Worm (Caenorhabditis elegans) whole organism, L2 larva: ENCODE results near the gene zig-3.

Experiments used
- C34F6.9 ChIP-seq: fragments of 150-350 bp; optimal IDR thresholded peaks from 2 replicates; lab custom pipeline; 2014; ENCODE audit warnings: missing biosample characterization, missing genetic modification characterization
- F13H6.1 ChIP-seq: sonication (generic microtip); optimal IDR thresholded peaks from 2 replicates; lab custom pipeline; 2016; ENCODE audit warnings: missing genetic modification characterization, missing compliant biosample characterization
- R02D3.7 ChIP-seq: fragments of 150-350 bp; optimal IDR thresholded peaks from 2 replicates; lab custom pipeline; 2014; ENCODE audit warnings: missing biosample characterization, missing genetic modification characterization
- Y55F3AM.14 ChIP-seq: fragments of 200-800 bp; sonication (Bioruptor generic); optimal IDR thresholded peaks from 2 replicates; lab custom pipeline; 2018; ENCODE audit warnings: mild to moderate bottlenecking, missing genetic modification characterization, missing compliant biosample characterization
- ZK546.5 ChIP-seq: sonication (generic microtip); optimal IDR thresholded peaks from 2 replicates; lab custom pipeline; 2017; ENCODE audit warnings: missing biosample characterization, missing genetic modification characterization
- alr-1 ChIP-seq: fragments of 150-350 bp; optimal IDR thresholded peaks from 2 replicates; lab custom pipeline; 2014; ENCODE audit warnings: missing biosample characterization, missing genetic modification characterization
- aly-2 ChIP-seq: fragments of 150-350 bp; optimal IDR thresholded peaks from 2 replicates; lab custom pipeline; 2014; ENCODE audit warnings: missing biosample characterization, missing genetic modification characterization
- ama-1 ChIP-seq: fragments of 150-350 bp; optimal IDR thresholded peaks from 2 replicates; lab custom pipeline; 2018; ENCODE audit warnings: inconsistent platforms
- blmp-1 ChIP-seq: sonication (generic microtip); optimal IDR thresholded peaks from 2 replicates; lab custom pipeline; 2017; ENCODE audit warnings: missing genetic modification characterization, mild to moderate bottlenecking, missing compliant biosample characterization, antibody characterized with exemption, moderate library complexity; ENCODE audit not compliant: insufficient read depth
- ceh-16 ChIP-seq: fragments of 150-350 bp; optimal IDR thresholded peaks from 2 replicates; lab custom pipeline; 2014; ENCODE audit warnings: missing biosample characterization, missing genetic modification characterization
- ceh-82 ChIP-seq: fragments of 150-350 bp; optimal IDR thresholded peaks from 2 replicates; lab custom pipeline; 2014; ENCODE audit warnings: missing biosample characterization, missing genetic modification characterization
- crh-2 ChIP-seq: sonication (generic microtip); optimal IDR thresholded peaks from 2 replicates; lab custom pipeline; 2017; ENCODE audit warnings: missing biosample characterization, missing genetic modification characterization
- dmd-4 ChIP-seq: sonication (generic microtip); optimal IDR thresholded peaks from 2 replicates; lab custom pipeline; 2017; ENCODE audit warnings: missing biosample characterization, missing genetic modification characterization
- egl-27 ChIP-seq: sonication (generic microtip); optimal IDR thresholded peaks from 3 replicates; lab custom pipeline; 2017; ENCODE audit warnings: missing biosample characterization, missing genetic modification reagents, missing genetic modification characterization
- elt-1 ChIP-seq: fragments of 150-350 bp; optimal IDR thresholded peaks from 2 replicates; lab custom pipeline; 2014; ENCODE audit warnings: missing biosample characterization, missing genetic modification characterization
- elt-3 ChIP-seq: sonication (generic microtip); optimal IDR thresholded peaks from 2 replicates; lab custom pipeline; 2017; ENCODE audit warnings: missing biosample characterization, missing genetic modification characterization
- fos-1 ChIP-seq: fragments of 150-350 bp; optimal IDR thresholded peaks from 2 replicates; lab custom pipeline; 2014; ENCODE audit warnings: missing biosample characterization, missing genetic modification characterization
- gmeb-1 ChIP-seq: fragments of 150-350 bp; optimal IDR thresholded peaks from 2 replicates; lab custom pipeline; 2014; ENCODE audit warnings: missing biosample characterization, missing genetic modification characterization
- lin-11 ChIP-seq: fragments of 150-350 bp; sonication (generic microtip); optimal IDR thresholded peaks from 2 replicates; lab custom pipeline; 2014; ENCODE audit warnings: missing biosample characterization, missing genetic modification characterization, inconsistent platforms, mixed read lengths
- lin-13 ChIP-seq: fragments of 150-350 bp; optimal IDR thresholded peaks from 2 replicates; lab custom pipeline; 2014; ENCODE audit warnings: missing biosample characterization, missing genetic modification reagents, missing genetic modification characterization
- lin-39 ChIP-seq: fragments of 150-350 bp; optimal IDR thresholded peaks from 2 replicates; lab custom pipeline; 2014; ENCODE audit warnings: missing biosample characterization, missing genetic modification reagents, missing genetic modification characterization
- lsy-2 ChIP-seq, 2 experiments: fragments of 150-350 bp in 1 of 2; sonication (generic microtip) in 1 of 2; optimal IDR thresholded peaks; 2 replicates each; lab custom pipeline; 2014 to 2017; ENCODE audit warnings: missing biosample characterization in 2 of 2, missing genetic modification characterization in 2 of 2
- mab-5 ChIP-seq: fragments of 150-350 bp; optimal IDR thresholded peaks from 2 replicates; lab custom pipeline; 2014; ENCODE audit warnings: missing biosample characterization, missing genetic modification characterization
- mbf-1 ChIP-seq: sonication (generic microtip); optimal IDR thresholded peaks from 2 replicates; lab custom pipeline; 2017; ENCODE audit warnings: missing biosample characterization, missing genetic modification characterization
- mdl-1 ChIP-seq, 2 experiments: fragments of 150-350 bp in 1 of 2; sonication (generic microtip) in 1 of 2; optimal IDR thresholded peaks; 2 replicates each; lab custom pipeline; 2017; ENCODE audit warnings: missing biosample characterization in 2 of 2, missing genetic modification characterization in 2 of 2
- nhr-10 ChIP-seq: sonication (generic microtip); optimal IDR thresholded peaks from 2 replicates; lab custom pipeline; 2017; ENCODE audit warnings: missing biosample characterization, missing genetic modification characterization
- nhr-11 ChIP-seq: fragments of 150-350 bp; optimal IDR thresholded peaks from 2 replicates; lab custom pipeline; 2014; ENCODE audit warnings: missing biosample characterization, missing genetic modification characterization
- nhr-12 ChIP-seq: fragments of 150-350 bp; optimal IDR thresholded peaks from 2 replicates; lab custom pipeline; 2014; ENCODE audit warnings: missing biosample characterization, missing genetic modification characterization
- nhr-129 ChIP-seq: fragments of 150-350 bp; optimal IDR thresholded peaks from 2 replicates; lab custom pipeline; 2014; ENCODE audit warnings: missing biosample characterization, missing genetic modification characterization
- nhr-21 ChIP-seq: fragments of 150-350 bp; optimal IDR thresholded peaks from 2 replicates; lab custom pipeline; 2014; ENCODE audit warnings: missing biosample characterization, missing genetic modification characterization
- nhr-237 ChIP-seq: fragments of 150-350 bp; optimal IDR thresholded peaks from 2 replicates; lab custom pipeline; 2014; ENCODE audit warnings: missing biosample characterization, missing genetic modification characterization
- nhr-25 ChIP-seq: fragments of 150-350 bp; sonication (generic microtip); optimal IDR thresholded peaks from 3 replicates; lab custom pipeline; 2014; ENCODE audit warnings: missing biosample characterization, missing genetic modification characterization
- nhr-6 ChIP-seq: fragments of 150-350 bp; optimal IDR thresholded peaks from 2 replicates; lab custom pipeline; 2014; ENCODE audit warnings: missing biosample characterization, missing genetic modification characterization
- nhr-77 ChIP-seq: fragments of 150-350 bp; optimal IDR thresholded peaks from 2 replicates; lab custom pipeline; 2014; ENCODE audit warnings: missing biosample characterization, missing genetic modification characterization
- peb-1 ChIP-seq: fragments of 150-350 bp; optimal IDR thresholded peaks from 2 replicates; lab custom pipeline; 2014; ENCODE audit warnings: missing biosample characterization, missing genetic modification characterization
- sem-4 ChIP-seq: fragments of 150-350 bp; optimal IDR thresholded peaks from 2 replicates; lab custom pipeline; 2014; ENCODE audit warnings: missing biosample characterization, missing genetic modification reagents, missing genetic modification characterization
- skn-1 ChIP-seq: sonication (generic microtip); optimal IDR thresholded peaks from 2 replicates; lab custom pipeline; 2017; ENCODE audit warnings: missing biosample characterization, missing genetic modification characterization
- sma-3 ChIP-seq: sonication (generic microtip); optimal IDR thresholded peaks from 2 replicates; lab custom pipeline; 2016; ENCODE audit warnings: missing genetic modification reagents, missing genetic modification characterization, missing compliant biosample characterization
- sma-9 ChIP-seq, 2 experiments: fragments of 150-350 bp in 1 of 2; sonication (generic microtip) in 1 of 2; optimal IDR thresholded peaks; 2 replicates each; lab custom pipeline; 2014 to 2016; ENCODE audit warnings: missing genetic modification characterization in 2 of 2, mild to moderate bottlenecking in 1 of 2, missing biosample characterization in 1 of 2, missing compliant biosample characterization in 1 of 2, missing genetic modification reagents in 1 of 2, moderate library complexity in 1 of 2
- snpc-4 ChIP-seq: fragments of 150-350 bp; optimal IDR thresholded peaks from 2 replicates; lab custom pipeline; 2014; ENCODE audit warnings: missing biosample characterization, missing genetic modification characterization
- unc-39 ChIP-seq: fragments of 150-350 bp; optimal IDR thresholded peaks from 2 replicates; lab custom pipeline; 2014; ENCODE audit warnings: missing biosample characterization, missing genetic modification characterization
- unc-55 ChIP-seq: fragments of 150-350 bp; sonication (generic microtip); optimal IDR thresholded peaks from 3 replicates; lab custom pipeline; 2014; ENCODE audit warnings: missing biosample characterization, missing genetic modification reagents, missing genetic modification characterization
- unc-62 ChIP-seq: fragments of 150-350 bp; optimal IDR thresholded peaks from 2 replicates; lab custom pipeline; 2014; ENCODE audit warnings: missing biosample characterization, missing genetic modification reagents, missing genetic modification characterization
- zag-1 ChIP-seq: fragments of 150-350 bp; optimal IDR thresholded peaks from 2 replicates; lab custom pipeline; 2014; ENCODE audit warnings: missing biosample characterization, missing genetic modification characterization
- ztf-1 ChIP-seq: fragments of 200-800 bp; sonication (Bioruptor generic); conservative IDR thresholded peaks from 2 replicates; pipeline ENCODE4 v1.3.6; 2022; ENCODE audit warnings: missing genetic modification characterization, missing compliant biosample characterization
- ztf-4 ChIP-seq: fragments of 150-350 bp; optimal IDR thresholded peaks from 2 replicates; lab custom pipeline; 2014; ENCODE audit warnings: missing biosample characterization, missing genetic modification characterization

zig-3 gene

ce11 chrX:7942675-7943074 lies 12.1 kb downstream of the zig-3 start:
- TF ChIP-seq ztf-1: no peak
- TF ChIP-seq nhr-6 (tag; lab: Kevin White, UChicago): no peak
- TF ChIP-seq gmeb-1 (tag; lab: Kevin White, UChicago): no peak
- no peak for TF ChIP-seq sem-4 (tag; lab: Kevin White, UChicago)
- TF ChIP-seq mbf-1 (tag; lab: Kevin White, UChicago): no peak
- TF ChIP-seq dmd-4: no peak
- no peak for TF ChIP-seq ZK546.5 (tag; lab: Kevin White, UChicago)
- no peak for TF ChIP-seq ztf-4 (tag; lab: Kevin White, UChicago)
- TF ChIP-seq blmp-1 (tag; lab: Kevin White, UChicago): no peak
- TF ChIP-seq crh-2: no peak
- no peak for TF ChIP-seq nhr-11 (tag; lab: Kevin White, UChicago)

ce11 chrX:7944999-7945398 lies 14.4 kb downstream of the zig-3 start, which contains the start of gene tnt-3:
tnt-3 (minus strand) TSS chrX:7945099.
- TF ChIP-seq zag-1 (tag; lab: Kevin White, UChicago) (no peak), sma-3 (GFP tag; lab: Kevin White, UChicago) (no peak), ZK546.5 (tag; lab: Kevin White, UChicago) (no peak), peb-1 (tag; lab: Kevin White, UChicago) (no peak)

- TF ChIP-seq mab-5 (tag; lab: Kevin White, UChicago): no peak
- TF ChIP-seq F13H6.1 (tag; lab: Kevin White, UChicago): peak; percentile 25
Measured at ce11 chrX:7945438-7945837, 14.9 kb downstream of the zig-3 start.

- TF ChIP-seq unc-39 (no peak), nhr-77 (tag; lab: Kevin White, UChicago) (no peak), skn-1 (no peak), lsy-2 (tag; optimal IDR thresholded peaks at IDR 0.05; lab: Kevin White, UChicago) (peak; percentile 18 to 80), sma-9 (GFP tag; optimal IDR thresholded peaks at IDR 0.05; lab: Kevin White, UChicago) (peak; percentile 86), sma-9 (tag; optimal IDR thresholded peaks at IDR 0.05; lab: Kevin White, UChicago) (no peak), egl-27 (tag; lab: Kevin White, UChicago) (peak; percentile 53), nhr-237 (tag; lab: Kevin White, UChicago) (no peak), ama-1 (lab: Kevin White, UChicago) (no peak), nhr-25 (peak; percentile 61), nhr-21 (peak; percentile 85), aly-2 (tag; lab: Kevin White, UChicago) (no peak), alr-1 (tag; lab: Kevin White, UChicago) (no peak), fos-1 (peak; percentile 23), ztf-4 (tag; lab: Kevin White, UChicago) (peak; percentile 38), sma-3 (GFP tag; lab: Kevin White, UChicago) (peak; percentile 74), ceh-16 (tag; lab: Kevin White, UChicago) (peak; percentile 14), lin-39 (no peak), elt-3 (no peak), zag-1 (tag; lab: Kevin White, UChicago) (peak; percentile 71), ZK546.5 (tag; lab: Kevin White, UChicago) (no peak), F13H6.1 (tag; lab: Kevin White, UChicago) (peak; percentile 82), Y55F3AM.14 (GFP tag; lab: Kevin White, UChicago) (peak; percentile 77), nhr-12 (tag; lab: Kevin White, UChicago) (no peak), ztf-1 (no peak), mbf-1 (tag; lab: Kevin White, UChicago) (no peak), lin-13 (peak; percentile 67), R02D3.7 (tag; lab: Kevin White, UChicago) (no peak), nhr-6 (tag; lab: Kevin White, UChicago) (peak; percentile 77), blmp-1 (tag; lab: Kevin White, UChicago) (no peak), gmeb-1 (tag; lab: Kevin White, UChicago) (peak; percentile 42), nhr-129 (tag; lab: Kevin White, UChicago) (peak; percentile 91), unc-62 (GFP tag; lab: Kevin White, UChicago) (no peak), sem-4 (tag; lab: Kevin White, UChicago) (peak; percentile 81), dmd-4 (no peak), crh-2 (peak; percentile 82), mdl-1 (tag; optimal IDR thresholded peaks at IDR 0.05; lab: Kevin White, UChicago) (peak; percentile 55 to 80), nhr-11 (tag; lab: Kevin White, UChicago) (no peak), ceh-82 (tag; lab: Kevin White, UChicago) (no peak), snpc-4 (tag; lab: Kevin White, UChicago) (no peak), C34F6.9 (tag; lab: Kevin White, UChicago) (peak; percentile 93), lin-11 (tag; lab: Kevin White, UChicago) (peak; percentile 92), nhr-10 (tag; lab: Kevin White, UChicago) (no peak), peb-1 (tag; lab: Kevin White, UChicago) (no peak), unc-55 (GFP tag; lab: Kevin White, UChicago) (peak; percentile 77), elt-1 (no peak)
Measured at ce11 chrX:7951578-7951977, 21.0 kb downstream of the zig-3 start.
